Worm (Caenorhabditis elegans): ENCODE measurements around the gene adh-1.

The adh-1 gene

ce11 chrV:11859082-11859858 is 28.8 kb upstream of the adh-1 start (continued):
- TF ChIP-seq aly-2 (tag; optimal IDR thresholded peaks at IDR 0.05) (no peak), peb-1 (tag; optimal IDR thresholded peaks at IDR 0.05) (no peak), egl-27 (tag; optimal IDR thresholded peaks at IDR 0.05) (peak; percentile 69), ztf-11 (tag; optimal IDR thresholded peaks at IDR 0.05) (no peak), ama-1 (optimal IDR thresholded peaks at IDR 0.05) (no peak), zag-1 (tag; optimal IDR thresholded peaks at IDR 0.05) (no peak), lin-11 (tag; optimal IDR thresholded peaks at IDR 0.05) (no peak), Y55F3AM.14 (GFP tag; optimal IDR thresholded peaks at IDR 0.05) (no peak), ceh-82 (tag; optimal IDR thresholded peaks at IDR 0.05) (no peak), mbf-1 (tag; optimal IDR thresholded peaks at IDR 0.05) (no peak), unc-62 (GFP tag; optimal IDR thresholded peaks at IDR 0.05) (no peak), elt-1 (tag; optimal IDR thresholded peaks at IDR 0.05) (no peak), skn-1 (tag; optimal IDR thresholded peaks at IDR 0.05) (no peak)

ce11 chrV:11860375-11860774 is 27.7 kb upstream of the adh-1 start, which contains the start of gene R13H4.5:
Gene R13H4.5 (plus strand): TSS chrV:11860675.
- TF ChIP-seq ztf-1 (GFP tag; conservative IDR thresholded peaks at IDR 0.05) = 0 out of 2 replicates have a peak, but pooled peaks have one; percentile 35
- peak; percentile 19 for TF ChIP-seq unc-55 (GFP tag; optimal IDR thresholded peaks at IDR 0.05)
- no peak for TF ChIP-seq nhr-21 (tag; optimal IDR thresholded peaks at IDR 0.05)
- no peak for TF ChIP-seq skn-1 (tag; optimal IDR thresholded peaks at IDR 0.05)

- TF ChIP-seq unc-39 (tag; optimal IDR thresholded peaks at IDR 0.05) (no peak), snpc-4 (tag; optimal IDR thresholded peaks at IDR 0.05) (no peak), mbf-1 (tag; optimal IDR thresholded peaks at IDR 0.05) (no peak), nhr-25 (tag; optimal IDR thresholded peaks at IDR 0.05) (no peak), sma-9 (GFP tag; optimal IDR thresholded peaks at IDR 0.05) (peak; percentile 27), sma-9 (tag; optimal IDR thresholded peaks at IDR 0.05) (no peak), ZK546.5 (tag; optimal IDR thresholded peaks at IDR 0.05) (no peak), nhr-129 (tag; optimal IDR thresholded peaks at IDR 0.05) (no peak), fos-1 (tag; optimal IDR thresholded peaks at IDR 0.05) (peak; percentile 63), mab-5 (tag; optimal IDR thresholded peaks at IDR 0.05) (no peak), aly-2 (tag; optimal IDR thresholded peaks at IDR 0.05) (no peak), egl-27 (tag; optimal IDR thresholded peaks at IDR 0.05) (no peak), mdl-1 (tag; optimal IDR thresholded peaks at IDR 0.05) (no peak), lsy-2 (tag; optimal IDR thresholded peaks at IDR 0.05) (peak in 1 of 2 experiments; percentile 20), ztf-11 (tag; optimal IDR thresholded peaks at IDR 0.05) (no peak), lin-39 (tag; optimal IDR thresholded peaks at IDR 0.05) (no peak), nhr-21 (tag; optimal IDR thresholded peaks at IDR 0.05) (peak; percentile 29), ceh-82 (tag; optimal IDR thresholded peaks at IDR 0.05) (no peak), lin-13 (GFP tag; optimal IDR thresholded peaks at IDR 0.05) (no peak), nhr-237 (tag; optimal IDR thresholded peaks at IDR 0.05) (no peak), sem-4 (tag; optimal IDR thresholded peaks at IDR 0.05) (no peak), ama-1 (optimal IDR thresholded peaks at IDR 0.05) (no peak), F13H6.1 (tag; optimal IDR thresholded peaks at IDR 0.05) (no peak), gmeb-1 (tag; optimal IDR thresholded peaks at IDR 0.05) (no peak), ztf-1 (GFP tag; conservative IDR thresholded peaks at IDR 0.05) (no peak)
Observed at ce11 chrV:11861880-11862544, 26.0 kb upstream of the adh-1 start.

- TF ChIP-seq nhr-11 (tag; optimal IDR thresholded peaks at IDR 0.05) (no peak), ztf-11 (tag; optimal IDR thresholded peaks at IDR 0.05) (no peak), nhr-6 (tag; optimal IDR thresholded peaks at IDR 0.05) (no peak), crh-2 (tag; optimal IDR thresholded peaks at IDR 0.05) (no peak), unc-62 (GFP tag; optimal IDR thresholded peaks at IDR 0.05) (no peak), ztf-4 (tag; optimal IDR thresholded peaks at IDR 0.05) (no peak)
Observed at ce11 chrV:11862817-11863216, 25.2 kb upstream of the adh-1 start, which contains the start of gene R13H4.6. Gene R13H4.6 (plus strand): TSS chrV:11863117.

Measured in whole organism, L2 larva.